Fruit fly (Drosophila melanogaster): ENCODE data around the gene ppk27.

ppk27 gene

DNA sequence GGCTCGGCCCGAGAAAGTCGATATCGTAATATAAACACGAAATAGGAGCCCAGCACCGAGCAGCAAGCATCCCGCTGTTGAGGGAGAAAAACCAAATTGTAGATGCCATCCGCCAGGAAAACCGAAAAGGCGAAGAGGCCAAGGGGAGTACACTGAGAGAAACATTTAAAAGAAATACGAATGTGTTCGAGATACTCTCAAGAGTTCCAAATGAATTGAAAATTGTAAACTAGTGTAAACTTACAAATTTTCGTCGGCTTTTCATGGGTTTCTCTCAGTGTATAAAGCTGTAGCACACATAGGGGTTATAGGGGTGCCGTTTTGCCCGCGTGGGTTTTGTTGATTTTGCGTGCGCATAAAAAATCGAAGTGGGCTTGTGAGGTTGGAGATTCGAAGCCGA is 47.7 kb upstream of the ppk27 start (continued):
- TF ChIP-seq CG4360 (GFP tag; IDR thresholded peaks at IDR 0.05) = 0 out of 2 replicates have a peak, but pooled peaks have one; percentile 16
- peak; percentile 83 for TF ChIP-seq Aef1 (GFP tag; IDR thresholded peaks at IDR 0.05)
- no peak for TF ChIP-seq Scr (GFP tag; IDR thresholded peaks at IDR 0.05; ENCODE audit: partially characterized antibody)
- TF ChIP-seq Bteb2 (GFP tag; optimal IDR thresholded peaks at IDR 0.05) = peak; percentile 80
- no peak for TF ChIP-seq Trl (optimal IDR thresholded peaks at IDR 0.05)
- TF ChIP-seq Trl (GFP tag; optimal IDR thresholded peaks at IDR 0.05) = peak; percentile 53
- peak; percentile 65 for TF ChIP-seq NC2β (GFP tag; optimal IDR thresholded peaks at IDR 0.05)
- peak; percentile 59 for TF ChIP-seq CG6272 (GFP tag; IDR thresholded peaks at IDR 0.05)
- peak; percentile 62 for TF ChIP-seq CG6765 (GFP tag; optimal IDR thresholded peaks at IDR 0.05)
- no peak for TF ChIP-seq MTF-1 (GFP tag; optimal IDR thresholded peaks at IDR 0.05; ENCODE audit: borderline replicate concordance)
- TF ChIP-seq al (GFP tag; IDR thresholded peaks at IDR 0.05) = peak; percentile 53; the same call in 1 of the 2 replicates
- no peak for TF ChIP-seq zen2 (GFP tag; IDR thresholded peaks at IDR 0.05; ENCODE audit: partially characterized antibody)
- TF ChIP-seq CG18764 (GFP tag; optimal IDR thresholded peaks at IDR 0.05) = no peak
- 0 out of 2 replicates have a peak, but pooled peaks have one; percentile 34 for TF ChIP-seq stc (GFP tag; IDR thresholded peaks at IDR 0.05)
- peak; percentile 18 for TF ChIP-seq D19A (tag; optimal IDR thresholded peaks at IDR 0.05)
- no peak for TF ChIP-seq tna (GFP tag; IDR thresholded peaks at IDR 0.05; ENCODE audit: partially characterized antibody)
- TF ChIP-seq CG7839 (tag; optimal IDR thresholded peaks at IDR 0.05) = peak; percentile 77
- TF ChIP-seq klu (GFP tag; IDR thresholded peaks at IDR 0.05) = peak; percentile 66
- TF ChIP-seq ara (GFP tag; IDR thresholded peaks at IDR 0.05) = peak; percentile 6; the same call in 1 of the 2 replicates
- TF ChIP-seq CG12659 (GFP tag; optimal IDR thresholded peaks at IDR 0.05) = peak; percentile 81
- TF ChIP-seq Nf-YC (tag; optimal IDR thresholded peaks at IDR 0.05) = peak; percentile 63
- TF ChIP-seq CG32772 (GFP tag; IDR thresholded peaks at IDR 0.05) = peak; percentile 53; the same call in 1 of the 2 replicates
- peak; percentile 35 for TF ChIP-seq Atf3 (GFP tag; optimal IDR thresholded peaks at IDR 0.05)
- TF ChIP-seq E2f1 (GFP tag; IDR thresholded peaks at IDR 0.05) = peak; percentile 73
- TF ChIP-seq CG13296 (GFP tag; optimal IDR thresholded peaks at IDR 0.05) = peak; percentile 73
- TF ChIP-seq croc (GFP tag; conservative IDR thresholded peaks at IDR 0.05) = peak; percentile 24; the same call in 1 of the 3 replicates
- peak; percentile 89 for TF ChIP-seq CG11456 (GFP tag; IDR thresholded peaks at IDR 0.05)
- no peak for TF ChIP-seq CG6254 (GFP tag; optimal IDR thresholded peaks at IDR 0.05)
- peak; percentile 71 for TF ChIP-seq tup (GFP tag; optimal IDR thresholded peaks at IDR 0.05)
- TF ChIP-seq fd64A (GFP tag; optimal IDR thresholded peaks at IDR 0.05) = no peak
- no peak for TF ChIP-seq ftz-f1 (GFP tag; optimal IDR thresholded peaks at IDR 0.05)
- TF ChIP-seq tio (GFP tag; optimal IDR thresholded peaks at IDR 0.05) = no peak
- TF ChIP-seq bowl (GFP tag; IDR thresholded peaks at IDR 0.05) = 0 out of 2 replicates have a peak, but pooled peaks have one; percentile 31
- no peak; the same call in 1 of the 2 replicates for TF ChIP-seq peb (GFP tag; IDR thresholded peaks at IDR 0.05)
- peak; percentile 50 for TF ChIP-seq toy (GFP tag; IDR thresholded peaks at IDR 0.05)

DNA sequence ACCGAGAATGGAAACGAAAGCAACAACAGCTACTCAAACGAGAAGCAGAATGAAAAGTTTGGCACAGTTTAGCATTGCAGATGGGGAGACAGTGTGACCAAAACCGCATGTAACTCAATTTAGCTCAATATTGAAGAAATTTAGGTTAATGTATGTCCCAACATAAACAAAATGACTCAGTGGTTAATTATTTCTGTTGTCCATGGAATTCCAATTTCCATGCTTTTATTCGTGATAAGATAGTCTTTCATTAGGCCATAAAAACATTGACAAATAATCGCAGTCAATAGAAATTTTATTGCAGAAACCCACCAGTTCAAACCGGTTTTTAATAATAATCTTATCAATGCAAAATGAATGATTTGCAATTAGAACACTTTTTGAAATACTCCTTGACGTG is 46.8 kb upstream of the ppk27 start:
- TF ChIP-seq Oli (tag; optimal IDR thresholded peaks at IDR 0.05) = no peak
- TF ChIP-seq fd64A (GFP tag; optimal IDR thresholded peaks at IDR 0.05) = no peak
- TF ChIP-seq scrt (GFP tag; optimal IDR thresholded peaks at IDR 0.05) = no peak
- TF ChIP-seq CG2120 (GFP tag; optimal IDR thresholded peaks at IDR 0.05) = peak; percentile 4
- TF ChIP-seq GATAe (GFP tag; conservative IDR thresholded peaks at IDR 0.05) = no peak
- TF ChIP-seq dm (GFP tag; optimal IDR thresholded peaks at IDR 0.05) = no peak
- TF ChIP-seq CG11093 (GFP tag; IDR thresholded peaks at IDR 0.05) = no peak
- TF ChIP-seq CG9727 (GFP tag; optimal IDR thresholded peaks at IDR 0.05) = peak; percentile 3
- TF ChIP-seq slbo (GFP tag; IDR thresholded peaks at IDR 0.05) = no peak
- no peak for TF ChIP-seq CG31388 (GFP tag; optimal IDR thresholded peaks at IDR 0.05)
- no peak for TF ChIP-seq CG11085 (GFP tag; IDR thresholded peaks at IDR 0.05)
- TF ChIP-seq gem (tag; optimal IDR thresholded peaks at IDR 0.05) = peak; percentile 47
- peak; percentile 48 for TF ChIP-seq Med (GFP tag)
- no peak for TF ChIP-seq bab2 (GFP tag; optimal IDR thresholded peaks at IDR 0.05)
- TF ChIP-seq al (GFP tag; IDR thresholded peaks at IDR 0.05) = no peak
- TF ChIP-seq CG2199 (GFP tag; IDR thresholded peaks at IDR 0.05) = no peak
- TF ChIP-seq chif (GFP tag; optimal IDR thresholded peaks at IDR 0.05) = no peak
- TF ChIP-seq sd (tag; optimal IDR thresholded peaks at IDR 0.05) = peak; percentile 75
- TF ChIP-seq CG1832 (GFP tag; optimal IDR thresholded peaks at IDR 0.05) = no peak
- peak; percentile 85 for TF ChIP-seq stwl (tag; optimal IDR thresholded peaks at IDR 0.05)
